Worm (Caenorhabditis elegans): ENCODE measurements around the gene pph-6.

The pph-6 gene

ce11 chrIII:3431385-3431784, 30.1 kb upstream of the pph-6 start, which contains the start of gene K01A11.1:
TSS of gene K01A11.1 (minus strand) at chrIII:3431485.
- no peak for TF ChIP-seq nhr-90 (tag; optimal IDR thresholded peaks at IDR 0.05; ENCODE audit: poor library complexity)
- no peak for TF ChIP-seq unc-62 (GFP tag; optimal IDR thresholded peaks at IDR 0.05)
- no peak for TF ChIP-seq elt-2 (tag; optimal IDR thresholded peaks at IDR 0.05)
- no peak for TF ChIP-seq nhr-11 (tag; optimal IDR thresholded peaks at IDR 0.05)
- TF ChIP-seq nhr-28 (tag; optimal IDR thresholded peaks at IDR 0.05): no peak
- no peak for TF ChIP-seq lin-39 (tag; optimal IDR thresholded peaks at IDR 0.05)
- no peak for TF ChIP-seq fkh-10 (GFP tag; optimal IDR thresholded peaks at IDR 0.05)

DNA sequence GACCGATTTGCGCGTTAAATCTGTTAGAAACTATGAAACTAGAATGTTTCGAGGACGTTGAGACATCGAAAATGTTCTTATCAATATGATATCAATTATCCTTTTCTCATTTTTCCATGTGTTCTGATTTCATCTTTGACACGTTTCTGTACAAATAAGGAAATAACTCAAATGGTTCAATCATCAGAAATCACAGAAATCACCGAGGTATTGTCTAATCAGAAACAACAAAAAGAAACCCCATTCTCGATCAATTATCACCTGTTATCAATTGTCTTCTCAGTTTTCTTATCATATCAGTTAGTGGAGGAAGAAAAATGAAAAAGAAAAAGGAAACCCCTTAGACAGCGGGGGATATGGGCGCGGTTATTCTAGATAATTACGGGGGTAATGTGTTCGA, 26.4 kb upstream of the pph-6 start:
- TF ChIP-seq egl-13 (tag; optimal IDR thresholded peaks at IDR 0.05) (no peak), nhr-85 (tag) (peak; percentile 83), elt-2 (tag; optimal IDR thresholded peaks at IDR 0.05) (peak; percentile 46), nhr-20 (tag; optimal IDR thresholded peaks at IDR 0.05) (peak; percentile 34), lin-14 (GFP tag; optimal IDR thresholded peaks at IDR 0.05) (peak; percentile 53), C04F5.9 (tag; optimal IDR thresholded peaks at IDR 0.05) (no peak), elt-3 (tag; optimal IDR thresholded peaks at IDR 0.05) (peak in 5 of 6 experiments; percentile 37 to 92 (median 44)), nhr-90 (tag; optimal IDR thresholded peaks at IDR 0.05; ENCODE audit: poor library complexity) (peak; percentile 0), unc-62 (GFP tag; optimal IDR thresholded peaks at IDR 0.05) (no peak), xbp-1 (tag; optimal IDR thresholded peaks at IDR 0.05) (no peak), sptf-1 (tag; optimal IDR thresholded peaks at IDR 0.05) (no peak), irx-1 (tag; optimal IDR thresholded peaks at IDR 0.05) (no peak), mef-2 (tag; optimal IDR thresholded peaks at IDR 0.05) (no peak), pqm-1 (tag; optimal IDR thresholded peaks at IDR 0.05) (no peak), mab-9 (GFP tag; IDR thresholded peaks at IDR 0.05) (no peak), nhr-71 (tag; optimal IDR thresholded peaks at IDR 0.05) (peak; percentile 41), lin-13 (GFP tag; optimal IDR thresholded peaks at IDR 0.05) (no peak), nhr-47 (tag; optimal IDR thresholded peaks at IDR 0.05) (no peak), blmp-1 (tag; optimal IDR thresholded peaks at IDR 0.05) (peak; percentile 70)

DNA sequence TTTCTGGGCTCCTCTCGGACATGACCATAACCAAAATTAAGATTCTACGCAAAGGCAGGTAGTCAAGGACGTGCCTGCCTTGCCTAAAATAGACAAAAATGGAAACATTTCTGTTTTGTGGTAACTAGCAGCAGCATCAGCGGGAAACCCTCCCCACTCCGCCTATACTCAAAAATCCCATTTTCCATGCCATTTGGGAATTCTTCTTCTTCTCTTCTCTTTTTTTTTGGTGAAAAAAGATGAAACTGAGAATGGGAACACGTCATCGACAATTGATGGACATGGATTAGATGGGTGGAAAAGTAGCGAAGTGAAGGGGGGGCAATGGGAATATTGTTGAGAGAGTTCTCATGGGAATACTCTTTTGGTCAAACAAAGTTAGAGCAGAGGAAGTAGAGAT, 24.4 kb upstream of the pph-6 start:
- TF ChIP-seq dsc-1 (tag; optimal IDR thresholded peaks at IDR 0.05) (no peak), unc-30 (tag; optimal IDR thresholded peaks at IDR 0.05) (no peak), nhr-71 (tag; optimal IDR thresholded peaks at IDR 0.05) (peak; percentile 3), ces-1 (GFP tag; optimal IDR thresholded peaks at IDR 0.05) (no peak), vab-15 (tag; optimal IDR thresholded peaks at IDR 0.05) (no peak), irx-1 (tag; optimal IDR thresholded peaks at IDR 0.05) (no peak), aha-1 (tag; optimal IDR thresholded peaks at IDR 0.05) (no peak), nhr-19 (GFP tag; conservative IDR thresholded peaks at IDR 0.05) (no peak), lin-14 (GFP tag; optimal IDR thresholded peaks at IDR 0.05) (peak; percentile 89), nhr-28 (tag; optimal IDR thresholded peaks at IDR 0.05) (no peak), lin-39 (tag; optimal IDR thresholded peaks at IDR 0.05) (no peak), sox-4 (tag; optimal IDR thresholded peaks at IDR 0.05) (no peak), nhr-90 (tag; optimal IDR thresholded peaks at IDR 0.05; ENCODE audit: poor library complexity) (no peak), ztf-4 (tag; optimal IDR thresholded peaks at IDR 0.05) (no peak), C04F5.9 (tag; optimal IDR thresholded peaks at IDR 0.05) (no peak), ceh-82 (tag; optimal IDR thresholded peaks at IDR 0.05) (peak in 1 of 3 experiments; percentile 1), isw-1 (GFP tag; IDR thresholded peaks at IDR 0.05) (no peak), ama-1 (optimal IDR thresholded peaks at IDR 0.05) (no peak), hlh-4 (tag; optimal IDR thresholded peaks at IDR 0.05) (no peak), unc-62 (GFP tag; optimal IDR thresholded peaks at IDR 0.05) (no peak), jun-1 (tag; optimal IDR thresholded peaks at IDR 0.05) (no peak), ceh-88 (GFP tag; IDR thresholded peaks at IDR 0.05) (no peak), ceh-63 (GFP tag; optimal IDR thresholded peaks at IDR 0.05) (no peak), pax-3 (tag; optimal IDR thresholded peaks at IDR 0.05) (no peak), efl-1 (optimal IDR thresholded peaks at IDR 0.05) (no peak), efl-1 (GFP tag; optimal IDR thresholded peaks at IDR 0.05 in 1 of 2) (no peak), hlh-17 (GFP tag; optimal IDR thresholded peaks at IDR 0.05; ENCODE audit: borderline replicate concordance) (no peak), grh-1 (GFP tag; IDR thresholded peaks at IDR 0.05) (no peak), sptf-1 (tag; optimal IDR thresholded peaks at IDR 0.05) (no peak), dpl-1 (GFP tag; optimal IDR thresholded peaks at IDR 0.05) (no peak), blmp-1 (tag; optimal IDR thresholded peaks at IDR 0.05) (peak; percentile 29), nhr-12 (tag; optimal IDR thresholded peaks at IDR 0.05) (no peak), nhr-77 (tag; optimal IDR thresholded peaks at IDR 0.05) (no peak), nhr-85 (tag) (peak; percentile 53), Y116A8C.19 (tag; optimal IDR thresholded peaks at IDR 0.05; ENCODE audit: borderline replicate concordance) (no peak), efl-3 (GFP tag; optimal IDR thresholded peaks at IDR 0.05) (no peak), alr-1 (tag; optimal IDR thresholded peaks at IDR 0.05; ENCODE audit: borderline replicate concordance) (no peak)
